Fruit fly (Drosophila melanogaster): ENCODE data around the gene CG15452.

dm6 chrX:20709682-20710081 lies 36.1 kb downstream of the CG15452 start:
- TF ChIP-seq psq (optimal IDR thresholded peaks at IDR 0.05) (no peak), Dll (optimal IDR thresholded peaks at IDR 0.05) (no peak), EcR (GFP tag; optimal IDR thresholded peaks at IDR 0.05) (no peak), usp (GFP tag; optimal IDR thresholded peaks at IDR 0.05) (no peak), CG8478 (optimal IDR thresholded peaks at IDR 0.05) (no peak)
